Worm (Caenorhabditis elegans): ENCODE results near the gene R10E9.2.

The R10E9.2 gene

ce11 chrIII:3959206-3959605 is 4.9 kb downstream of the R10E9.2 start:
- TF ChIP-seq che-1 (tag; optimal IDR thresholded peaks at IDR 0.05) (no peak), mec-3 (tag; optimal IDR thresholded peaks at IDR 0.05; ENCODE audit: borderline replicate concordance) (no peak)

ce11 chrIII:3957850-3958249 is 6.3 kb downstream of the R10E9.2 start:
- TF ChIP-seq rnt-1 (tag; optimal IDR thresholded peaks at IDR 0.05): no peak
- TF ChIP-seq mec-3 (tag; optimal IDR thresholded peaks at IDR 0.05; ENCODE audit: borderline replicate concordance): no peak
- TF ChIP-seq ets-4 (tag; optimal IDR thresholded peaks at IDR 0.05): no peak
- TF ChIP-seq nhr-232 (tag; optimal IDR thresholded peaks at IDR 0.05): no peak
- no peak for TF ChIP-seq hlh-30 (tag; optimal IDR thresholded peaks at IDR 0.05; ENCODE audit: insufficient read depth)
- TF ChIP-seq che-1 (tag; optimal IDR thresholded peaks at IDR 0.05): no peak
- no peak for TF ChIP-seq ceh-19 (GFP tag; optimal IDR thresholded peaks at IDR 0.05)
- TF ChIP-seq ama-1 (optimal IDR thresholded peaks at IDR 0.05): no peak
- no peak for TF ChIP-seq ceh-18 (tag; optimal IDR thresholded peaks at IDR 0.05)
- no peak for TF ChIP-seq K02D7.2 (tag; optimal IDR thresholded peaks at IDR 0.05)
- TF ChIP-seq syd-9 (tag; optimal IDR thresholded peaks at IDR 0.05): no peak
- TF ChIP-seq hlh-8 (tag; optimal IDR thresholded peaks at IDR 0.05): no peak
- TF ChIP-seq fkh-10 (GFP tag; optimal IDR thresholded peaks at IDR 0.05): no peak

ce11 chrIII:3957119-3957739 is 6.9 kb downstream of the R10E9.2 start:
- TF ChIP-seq F13H6.1 (tag; optimal IDR thresholded peaks at IDR 0.05): no peak
- no peak for TF ChIP-seq ceh-34 (tag; optimal IDR thresholded peaks at IDR 0.05)
- no peak for TF ChIP-seq ceh-30 (tag; optimal IDR thresholded peaks at IDR 0.05)
- no peak for TF ChIP-seq hlh-6 (tag; optimal IDR thresholded peaks at IDR 0.05)
- TF ChIP-seq pqm-1 (tag; optimal IDR thresholded peaks at IDR 0.05): no peak
- TF ChIP-seq nfya-1 (tag; optimal IDR thresholded peaks at IDR 0.05): no peak
- TF ChIP-seq K09A11.1 (tag; optimal IDR thresholded peaks at IDR 0.05; ENCODE audit: insufficient read depth): no peak
- TF ChIP-seq ref-2 (tag; optimal IDR thresholded peaks at IDR 0.05): no peak

- no peak for TF ChIP-seq elt-4 (tag; optimal IDR thresholded peaks at IDR 0.05)
- peak; percentile 65 for TF ChIP-seq unc-42 (tag; optimal IDR thresholded peaks at IDR 0.05)
Observed at ce11 chrIII:3956293-3956692, 7.8 kb downstream of the R10E9.2 start, which contains the start of gene F37A8.5. Gene F37A8.5 (plus strand): TSS chrIII:3956624.

ce11 chrIII:3955674-3956073 is 8.5 kb downstream of the R10E9.2 start:
- TF ChIP-seq unc-86 (tag; optimal IDR thresholded peaks at IDR 0.05) (no peak), ztf-16 (tag; optimal IDR thresholded peaks at IDR 0.05) (no peak), fkh-6 (tag; optimal IDR thresholded peaks at IDR 0.05) (no peak), hlh-15 (tag; optimal IDR thresholded peaks at IDR 0.05) (no peak), hlh-13 (GFP tag; optimal IDR thresholded peaks at IDR 0.05) (no peak), rnt-1 (tag; optimal IDR thresholded peaks at IDR 0.05) (no peak), ceh-31 (tag; optimal IDR thresholded peaks at IDR 0.05) (no peak), pha-4 (tag; optimal IDR thresholded peaks at IDR 0.05) (no peak), pros-1 (tag; optimal IDR thresholded peaks at IDR 0.05) (no peak), dve-1 (tag; optimal IDR thresholded peaks at IDR 0.05) (no peak)

- TF ChIP-seq lim-6 (tag; optimal IDR thresholded peaks at IDR 0.05): no peak
- no peak for TF ChIP-seq gmeb-2 (tag; optimal IDR thresholded peaks at IDR 0.05)
- no peak for TF ChIP-seq unc-42 (tag; optimal IDR thresholded peaks at IDR 0.05)
- TF ChIP-seq C08G9.2 (tag; optimal IDR thresholded peaks at IDR 0.05): no peak
- no peak for TF ChIP-seq C38D4.7 (GFP tag; optimal IDR thresholded peaks at IDR 0.05)
- TF ChIP-seq fax-1 (tag; optimal IDR thresholded peaks at IDR 0.05): no peak
- TF ChIP-seq ceh-18 (tag; optimal IDR thresholded peaks at IDR 0.05): no peak
- TF ChIP-seq nhr-232 (tag; optimal IDR thresholded peaks at IDR 0.05): no peak
- no peak for TF ChIP-seq ceh-45 (GFP tag; IDR thresholded peaks at IDR 0.05)
- TF ChIP-seq K02D7.2 (tag; optimal IDR thresholded peaks at IDR 0.05): no peak
- no peak for TF ChIP-seq ama-1 (optimal IDR thresholded peaks at IDR 0.05)
- TF ChIP-seq nfya-1 (tag; optimal IDR thresholded peaks at IDR 0.05): no peak
- no peak for TF ChIP-seq tbx-2 (tag; optimal IDR thresholded peaks at IDR 0.05)
- TF ChIP-seq ceh-14 (tag; optimal IDR thresholded peaks at IDR 0.05): no peak
- TF ChIP-seq pha-4 (tag; optimal IDR thresholded peaks at IDR 0.05): no peak
- no peak for TF ChIP-seq pros-1 (tag; optimal IDR thresholded peaks at IDR 0.05)
- no peak for TF ChIP-seq tbx-7 (tag; optimal IDR thresholded peaks at IDR 0.05)
Observed at ce11 chrIII:3954828-3955227, 9.3 kb downstream of the R10E9.2 start.

All from whole organism, late embryonic.